Worm (Caenorhabditis elegans) whole organism, L3 larva: ENCODE measurements around the gene E02A10.3.

ENCODE experiments used
- R02D3.7 ChIP-seq: fragments of 150-350 bp; optimal IDR thresholded peaks from 2 replicates; lab custom pipeline; 2014; ENCODE audit warnings: missing biosample characterization, missing genetic modification characterization
- aly-2 ChIP-seq: fragments of 150-350 bp; optimal IDR thresholded peaks from 2 replicates; lab custom pipeline; 2014; ENCODE audit warnings: missing biosample characterization, missing genetic modification characterization
- ama-1 ChIP-seq: fragments of 150-350 bp; optimal IDR thresholded peaks from 2 replicates; lab custom pipeline; 2018
- ceh-28 ChIP-seq: fragments of 150-350 bp; optimal IDR thresholded peaks from 2 replicates; lab custom pipeline; 2014; ENCODE audit warnings: missing biosample characterization, missing genetic modification reagents, missing genetic modification characterization
- ceh-82 ChIP-seq: fragments of 150-350 bp; optimal IDR thresholded peaks from 2 replicates; lab custom pipeline; 2014; ENCODE audit warnings: missing biosample characterization, missing genetic modification characterization
- ceh-9 ChIP-seq: sonication (generic microtip); optimal IDR thresholded peaks from 2 replicates; lab custom pipeline; 2018; ENCODE audit warnings: missing biosample characterization, missing genetic modification characterization
- daf-12 ChIP-seq: fragments of 150-350 bp; optimal IDR thresholded peaks from 2 replicates; lab custom pipeline; 2014; ENCODE audit warnings: missing biosample characterization, missing genetic modification reagents, missing genetic modification characterization
- egl-27 ChIP-seq: sonication (generic microtip); optimal IDR thresholded peaks from 4 replicates; lab custom pipeline; 2017; ENCODE audit warnings: missing biosample characterization, missing genetic modification reagents, missing genetic modification characterization
- egl-5 ChIP-seq: fragments of 150-350 bp; optimal IDR thresholded peaks from 2 replicates; lab custom pipeline; 2017; ENCODE audit warnings: missing biosample characterization, missing genetic modification reagents, missing genetic modification characterization, inconsistent platforms
- elt-3 ChIP-seq, 3 experiments: fragments of 150-350 bp in 1 of 3; sonication (generic microtip) in 2 of 3; optimal IDR thresholded peaks; 2 replicates in 2 of 3; 4 replicates in 1 of 3; lab custom pipeline; 2014 to 2017; ENCODE audit warnings: missing biosample characterization in 3 of 3, missing genetic modification characterization in 3 of 3
- eor-1 ChIP-seq, 2 experiments: fragments of 150-350 bp; optimal IDR thresholded peaks; 2 replicates each; lab custom pipeline; 2014 to 2018; ENCODE audit warnings: missing biosample characterization in 2 of 2, missing genetic modification characterization in 2 of 2
- hmg-11 ChIP-seq: sonication (generic microtip); optimal IDR thresholded peaks from 2 replicates; lab custom pipeline; 2016; ENCODE audit warnings: missing genetic modification characterization, missing compliant biosample characterization
- lin-15B ChIP-seq: fragments of 150-350 bp; optimal IDR thresholded peaks from 2 replicates; lab custom pipeline; 2014; ENCODE audit warnings: missing biosample characterization, missing genetic modification characterization
- lsy-12 ChIP-seq: sonication (generic microtip); optimal IDR thresholded peaks from 2 replicates; lab custom pipeline; 2016; ENCODE audit warnings: mild to moderate bottlenecking, missing genetic modification characterization, missing compliant biosample characterization
- mdl-1 ChIP-seq: fragments of 150-350 bp; optimal IDR thresholded peaks from 2 replicates; lab custom pipeline; 2014; ENCODE audit warnings: missing biosample characterization, missing genetic modification characterization
- nfya-1 ChIP-seq: sonication (generic microtip); optimal IDR thresholded peaks from 2 replicates; lab custom pipeline; 2017; ENCODE audit warnings: missing genetic modification characterization, mild to moderate bottlenecking, missing compliant biosample characterization, antibody characterized with exemption, moderate library complexity; ENCODE audit not compliant: insufficient read depth
- nhr-12 ChIP-seq: fragments of 150-350 bp; optimal IDR thresholded peaks from 2 replicates; lab custom pipeline; 2014; ENCODE audit warnings: missing biosample characterization, missing genetic modification characterization
- nhr-23 ChIP-seq: fragments of 150-350 bp; optimal IDR thresholded peaks from 2 replicates; lab custom pipeline; 2014; ENCODE audit warnings: missing biosample characterization, missing genetic modification reagents, missing genetic modification characterization
- nhr-237 ChIP-seq: fragments of 150-350 bp; optimal IDR thresholded peaks from 2 replicates; lab custom pipeline; 2014; ENCODE audit warnings: missing biosample characterization, missing genetic modification characterization
- nhr-25 ChIP-seq: sonication (generic microtip); optimal IDR thresholded peaks from 2 replicates; lab custom pipeline; 2017; ENCODE audit warnings: missing biosample characterization, missing genetic modification characterization
- nhr-43 ChIP-seq: sonication (generic microtip); optimal IDR thresholded peaks from 2 replicates; lab custom pipeline; 2016; ENCODE audit warnings: mild to moderate bottlenecking, missing genetic modification characterization, missing compliant biosample characterization; ENCODE audit not compliant: poor library complexity, severe bottlenecking
- nhr-67 ChIP-seq: fragments of 150-350 bp; optimal IDR thresholded peaks from 2 replicates; lab custom pipeline; 2014; ENCODE audit warnings: missing biosample characterization, missing genetic modification characterization
- sea-2 ChIP-seq: fragments of 150-350 bp; sonication (generic microtip); optimal IDR thresholded peaks from 4 replicates; lab custom pipeline; 2014; ENCODE audit warnings: missing biosample characterization, missing genetic modification reagents, missing genetic modification characterization
- tbx-2 ChIP-seq: sonication (generic microtip); optimal IDR thresholded peaks from 2 replicates; lab custom pipeline; 2016; ENCODE audit warnings: mild to moderate bottlenecking, missing genetic modification characterization, missing compliant biosample characterization
- unc-62 ChIP-seq: fragments of 150-350 bp; sonication (generic microtip); optimal IDR thresholded peaks from 4 replicates; lab custom pipeline; 2014; ENCODE audit warnings: missing biosample characterization, missing genetic modification reagents, missing genetic modification characterization
- ztf-11 ChIP-seq: fragments of 150-350 bp; optimal IDR thresholded peaks from 2 replicates; lab custom pipeline; 2014; ENCODE audit warnings: missing biosample characterization, missing genetic modification characterization

E02A10.3 gene

DNA sequence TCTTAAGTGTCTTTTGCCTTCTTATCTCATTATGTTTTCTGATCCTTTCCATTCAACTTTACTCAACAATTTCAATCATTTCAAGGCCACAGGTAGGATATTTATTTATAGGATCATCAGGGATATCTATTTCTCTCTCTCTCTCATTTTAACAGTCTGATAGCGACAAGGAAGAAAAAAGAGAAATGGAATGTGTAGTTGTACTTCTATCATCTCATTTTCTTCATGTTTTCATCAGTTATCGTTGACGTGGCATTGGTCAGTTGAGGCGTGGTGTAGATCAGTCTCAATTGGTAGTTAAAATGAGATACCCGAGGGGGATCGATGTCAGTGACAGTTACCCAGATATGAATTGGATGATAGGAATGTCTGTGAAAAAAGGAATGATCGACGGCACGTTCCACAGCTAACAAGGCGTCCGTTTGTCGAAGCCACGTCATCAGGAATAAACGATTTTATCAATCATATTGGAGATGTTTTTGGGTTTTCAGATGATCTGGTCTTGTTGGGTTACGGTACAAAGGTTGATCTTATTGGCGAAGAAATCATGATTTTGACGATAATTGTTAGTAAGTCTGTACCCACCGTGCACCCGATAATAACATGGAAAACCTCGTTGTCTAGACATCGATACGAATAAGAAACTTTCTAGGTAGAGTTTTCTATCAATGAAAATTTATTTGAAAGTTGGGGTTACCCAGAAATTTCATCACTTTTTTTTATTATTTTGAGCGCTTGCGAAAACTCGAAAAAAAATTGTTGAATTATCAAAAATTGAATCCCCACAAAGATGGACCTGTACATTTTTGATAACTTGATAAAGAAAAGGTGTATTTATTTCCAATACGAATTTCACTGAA, 25.0 kb upstream of the E02A10.3 start:
- peak; percentile 4 for TF ChIP-seq ama-1 (lab: Kevin White, UChicago)
- TF ChIP-seq R02D3.7 (tag; lab: Kevin White, UChicago) = peak; percentile 34
- peak; percentile 58 for TF ChIP-seq nhr-25
- no peak for TF ChIP-seq egl-27 (tag; lab: Kevin White, UChicago)
- peak; percentile 37 for TF ChIP-seq tbx-2 (tag; lab: Kevin White, UChicago)
- peak; percentile 63 for TF ChIP-seq nhr-43 (tag; lab: Kevin White, UChicago)
- TF ChIP-seq egl-5 (tag; lab: Kevin White, UChicago) = no peak
- peak; percentile 42 for TF ChIP-seq ceh-28 (tag; lab: Kevin White, UChicago)
- peak; percentile 77 for TF ChIP-seq nhr-23 (tag; lab: Kevin White, UChicago)
- TF ChIP-seq elt-3 (tag; optimal IDR thresholded peaks at IDR 0.05; lab: Kevin White, UChicago) = peak; percentile 52 to 84 (median 84)

- TF ChIP-seq lin-15B (tag; lab: Kevin White, UChicago) (no peak), nhr-43 (tag; lab: Kevin White, UChicago) (peak; percentile 42), nhr-25 (peak; percentile 57), daf-12 (tag; lab: Kevin White, UChicago) (no peak), ceh-82 (tag; lab: Kevin White, UChicago) (no peak), nhr-23 (tag; lab: Kevin White, UChicago) (peak; percentile 74), egl-27 (tag; lab: Kevin White, UChicago) (no peak), nhr-12 (no peak), unc-62 (GFP tag; lab: Kevin White, UChicago) (no peak), eor-1 (tag; optimal IDR thresholded peaks at IDR 0.05; lab: Kevin White, UChicago) (no peak)
Observed at ce11 chrV:12555872-12556271, 23.5 kb upstream of the E02A10.3 start.

- TF ChIP-seq elt-3 (tag; optimal IDR thresholded peaks at IDR 0.05; lab: Kevin White, UChicago) (peak in 1 of 3 experiments; percentile 70), nhr-23 (tag; lab: Kevin White, UChicago) (peak; percentile 18), nhr-25 (peak; percentile 30), nhr-67 (no peak), nhr-43 (tag; lab: Kevin White, UChicago) (peak; percentile 25), eor-1 (tag; optimal IDR thresholded peaks at IDR 0.05; lab: Kevin White, UChicago) (no peak), ama-1 (lab: Kevin White, UChicago) (peak; percentile 67)
Observed at ce11 chrV:12556904-12557303, 22.5 kb upstream of the E02A10.3 start.

ce11 chrV:12560328-12560782, 19.0 kb upstream of the E02A10.3 start, which contains the start of gene sel-1:
TSS of gene sel-1 (plus strand) at chrV:12560732.
- peak; percentile 4 for TF ChIP-seq lin-15B (tag; lab: Kevin White, UChicago)
- peak; percentile 1 for TF ChIP-seq hmg-11 (tag; lab: Kevin White, UChicago)
- peak; percentile 59 for TF ChIP-seq R02D3.7 (tag; lab: Kevin White, UChicago)
- no peak for TF ChIP-seq daf-12 (tag; lab: Kevin White, UChicago)
- TF ChIP-seq aly-2 = no peak

ce11 chrV:12563187-12563586, 16.2 kb upstream of the E02A10.3 start, which contains the start of gene mrps-5:
TSS of gene mrps-5 (plus strand) at chrV:12563487.
- TF ChIP-seq aly-2 = no peak

- TF ChIP-seq egl-5 (tag; lab: Kevin White, UChicago) (no peak), tbx-2 (tag; lab: Kevin White, UChicago) (no peak), nfya-1 (tag; lab: Kevin White, UChicago) (no peak), ceh-82 (tag; lab: Kevin White, UChicago) (no peak), nhr-67 (no peak), mdl-1 (tag; lab: Kevin White, UChicago) (no peak), hmg-11 (tag; lab: Kevin White, UChicago) (no peak), ceh-28 (tag; lab: Kevin White, UChicago) (no peak)
Observed at ce11 chrV:12564902-12565301, 14.5 kb upstream of the E02A10.3 start.

ce11 chrV:12567312-12567711, 12.1 kb upstream of the E02A10.3 start:
- TF ChIP-seq nhr-23 (tag; lab: Kevin White, UChicago) = no peak
- no peak for TF ChIP-seq sea-2 (GFP tag; lab: Kevin White, UChicago)
- no peak for TF ChIP-seq R02D3.7 (tag; lab: Kevin White, UChicago)
- TF ChIP-seq lsy-12 = no peak
- TF ChIP-seq lin-15B (tag; lab: Kevin White, UChicago) = no peak
- no peak for TF ChIP-seq mdl-1 (tag; lab: Kevin White, UChicago)
- no peak for TF ChIP-seq ceh-9
- TF ChIP-seq ztf-11 (tag; lab: Kevin White, UChicago) = no peak
- no peak for TF ChIP-seq nhr-237
- no peak for TF ChIP-seq ceh-28 (tag; lab: Kevin White, UChicago)
